Worm (Caenorhabditis elegans) whole organism, L1 larva: ENCODE measurements around the gene ZK550.6.

ENCODE experiments used
- C16A3.4 ChIP-seq: fragments of 150-350 bp; optimal IDR thresholded peaks from 2 replicates; lab custom pipeline; 2014; ENCODE audit warnings: missing biosample characterization, missing genetic modification characterization
- ama-1 ChIP-seq: fragments of 150-350 bp; optimal IDR thresholded peaks from 2 replicates; lab custom pipeline; 2014
- lin-13 ChIP-seq: fragments of 150-350 bp; optimal IDR thresholded peaks from 2 replicates; lab custom pipeline; 2014; ENCODE audit warnings: missing biosample characterization, missing genetic modification reagents, missing genetic modification characterization
- nhr-11 ChIP-seq: fragments of 150-350 bp; optimal IDR thresholded peaks from 2 replicates; lab custom pipeline; 2014; ENCODE audit warnings: missing biosample characterization, missing genetic modification characterization
- nhr-77 ChIP-seq: fragments of 150-350 bp; optimal IDR thresholded peaks from 2 replicates; lab custom pipeline; 2014; ENCODE audit warnings: missing biosample characterization, missing genetic modification characterization
- pqm-1 ChIP-seq: sonication (generic microtip); optimal IDR thresholded peaks from 3 replicates; lab custom pipeline; 2017; ENCODE audit warnings: missing biosample characterization, missing genetic modification characterization
- skn-1 ChIP-seq: fragments of 150-350 bp; optimal IDR thresholded peaks from 2 replicates; lab custom pipeline; 2014; ENCODE audit warnings: missing biosample characterization, missing genetic modification characterization
- snpc-4 ChIP-seq: fragments of 150-350 bp; optimal IDR thresholded peaks from 2 replicates; lab custom pipeline; 2014; ENCODE audit warnings: missing biosample characterization, missing genetic modification characterization
- unc-62 ChIP-seq: fragments of 150-350 bp; optimal IDR thresholded peaks from 2 replicates; lab custom pipeline; 2014; ENCODE audit warnings: missing biosample characterization, missing genetic modification reagents, missing genetic modification characterization

DNA sequence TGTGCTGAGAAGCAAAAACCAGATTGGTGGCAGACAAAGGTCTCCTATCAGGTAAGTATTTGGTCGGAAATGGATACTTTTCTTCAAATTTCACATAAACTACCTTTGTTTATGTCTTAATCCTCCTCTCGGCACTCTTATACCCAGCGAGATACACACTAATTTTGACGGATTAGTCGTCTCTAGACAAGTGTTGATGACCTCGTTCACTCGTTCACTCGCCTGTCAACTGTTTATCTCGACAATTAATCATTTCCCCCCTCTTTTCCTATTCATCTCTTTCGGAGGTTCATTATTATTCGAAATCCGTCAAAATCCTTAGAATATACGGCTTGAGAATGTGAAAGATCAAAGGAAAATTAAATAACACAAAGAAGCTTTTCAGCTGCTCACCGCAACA is 7.4 kb upstream of the ZK550.6 start:
- TF ChIP-seq snpc-4 (no peak), skn-1 (tag; lab: Kevin White, UChicago) (no peak), ama-1 (lab: Kevin White, UChicago) (no peak), pqm-1 (tag; lab: Kevin White, UChicago) (no peak), lin-13 (GFP tag; lab: Kevin White, UChicago) (no peak), C16A3.4 (tag; lab: Kevin White, UChicago) (no peak), nhr-11 (tag; lab: Kevin White, UChicago) (no peak), nhr-77 (no peak), unc-62 (GFP tag; lab: Kevin White, UChicago) (no peak)
